Fruit fly (Drosophila melanogaster): ENCODE measurements around the gene CG5762.

- no peak for TF ChIP-seq CG12768 (GFP tag; optimal IDR thresholded peaks at IDR 0.05)
- no peak for TF ChIP-seq Crg-1 (GFP tag; optimal IDR thresholded peaks at IDR 0.05)
- TF ChIP-seq bab1 (GFP tag; optimal IDR thresholded peaks at IDR 0.05): no peak
- TF ChIP-seq ovo (GFP tag; optimal IDR thresholded peaks at IDR 0.05): no peak
- TF ChIP-seq toe (GFP tag; optimal IDR thresholded peaks at IDR 0.05): no peak
- TF ChIP-seq CG5204 (GFP tag; optimal IDR thresholded peaks at IDR 0.05): no peak
- no peak for TF ChIP-seq CG11617 (GFP tag; optimal IDR thresholded peaks at IDR 0.05)
- no peak for TF ChIP-seq CG14711 (tag; optimal IDR thresholded peaks at IDR 0.05)
- no peak for TF ChIP-seq CG7101 (tag; optimal IDR thresholded peaks at IDR 0.05)
- TF ChIP-seq cnc (optimal IDR thresholded peaks at IDR 0.05): no peak
- TF ChIP-seq kay (GFP tag; ENCODE audit: borderline replicate concordance): no peak
- no peak for TF ChIP-seq pad (GFP tag; optimal IDR thresholded peaks at IDR 0.05)
Measured at dm6 chr3R:24362838-24363237, 1.4 kb upstream of the CG5762 start, which contains the start of gene CG33340.

All from whole organism, adult.